Worm (Caenorhabditis elegans): ENCODE results near the gene soap-1.

soap-1 gene

ce11 chrV:7237094-7237132 lies 22.2 kb upstream of the soap-1 start, which contains the start of gene hpo-9:
Gene hpo-9, minus strand, starts transcription at chrV:7237130.
- TF ChIP-seq gei-17 (GFP tag; optimal IDR thresholded peaks at IDR 0.05) (no peak), F22D6.2 (tag; optimal IDR thresholded peaks at IDR 0.05) (no peak), F49E8.2 (tag; optimal IDR thresholded peaks at IDR 0.05; ENCODE audit: insufficient read depth) (no peak), Y79H2A.3 (GFP tag; conservative IDR thresholded peaks at IDR 0.05) (no peak), dpff-1 (tag; optimal IDR thresholded peaks at IDR 0.05) (no peak), lin-40 (tag; optimal IDR thresholded peaks at IDR 0.05) (no peak), rec-8 (tag; optimal IDR thresholded peaks at IDR 0.05) (no peak), unc-62 (GFP tag; optimal IDR thresholded peaks at IDR 0.05) (no peak), hmg-1.2 (GFP tag; IDR thresholded peaks at IDR 0.05) (no peak), dox-1 (GFP tag; IDR thresholded peaks at IDR 0.05) (no peak), F37B4.10 (GFP tag; IDR thresholded peaks at IDR 0.05) (no peak), let-526 (GFP tag; IDR thresholded peaks at IDR 0.05) (no peak), hmg-20 (GFP tag; IDR thresholded peaks at IDR 0.05) (no peak), B0035.1 (tag; optimal IDR thresholded peaks at IDR 0.05) (no peak), egl-18 (GFP tag; IDR thresholded peaks at IDR 0.05) (no peak), ztf-22 (GFP tag; optimal IDR thresholded peaks at IDR 0.05) (no peak)

- TF ChIP-seq ceh-58 (GFP tag; IDR thresholded peaks at IDR 0.05) (no peak), ceh-100 (GFP tag; IDR thresholded peaks at IDR 0.05) (no peak), lin-26 (GFP tag; IDR thresholded peaks at IDR 0.05) (no peak), F37B4.10 (GFP tag; IDR thresholded peaks at IDR 0.05) (no peak), ama-1 (optimal IDR thresholded peaks at IDR 0.05) (no peak), ama-1 (GFP tag; optimal IDR thresholded peaks at IDR 0.05) (no peak), ztf-18 (tag; optimal IDR thresholded peaks at IDR 0.05) (no peak), rec-8 (tag; optimal IDR thresholded peaks at IDR 0.05) (no peak), madf-10 (tag; optimal IDR thresholded peaks at IDR 0.05) (no peak), hsf-1 (GFP tag; IDR thresholded peaks at IDR 0.05) (no peak), madf-8 (GFP tag; conservative IDR thresholded peaks at IDR 0.05) (no peak), ztf-25 (GFP tag; IDR thresholded peaks at IDR 0.05) (no peak), tbx-9 (tag; optimal IDR thresholded peaks at IDR 0.05; ENCODE audit: borderline replicate concordance) (no peak), ekl-4 (GFP tag; IDR thresholded peaks at IDR 0.05) (no peak), ccch-3 (GFP tag; optimal IDR thresholded peaks at IDR 0.05) (no peak), ets-4 (GFP tag; optimal IDR thresholded peaks at IDR 0.05) (no peak), F10E7.11 (tag; optimal IDR thresholded peaks at IDR 0.05) (no peak)
Measured at ce11 chrV:7236694-7237093, 22.0 kb upstream of the soap-1 start.

- no peak for TF ChIP-seq ekl-4 (GFP tag; IDR thresholded peaks at IDR 0.05)
- no peak for TF ChIP-seq ceh-58 (GFP tag; IDR thresholded peaks at IDR 0.05)
- TF ChIP-seq let-607 (tag; optimal IDR thresholded peaks at IDR 0.05), result no peak
- TF ChIP-seq B0336.3 (GFP tag; IDR thresholded peaks at IDR 0.05), result no peak
- TF ChIP-seq nhr-90 (tag; optimal IDR thresholded peaks at IDR 0.05), result no peak
- TF ChIP-seq tlf-1 (GFP tag; optimal IDR thresholded peaks at IDR 0.05), result no peak
- no peak for TF ChIP-seq ztf-6 (GFP tag; IDR thresholded peaks at IDR 0.05)
- TF ChIP-seq ztf-28 (GFP tag; IDR thresholded peaks at IDR 0.05), result no peak
Measured at ce11 chrV:7234726-7235125, 20.0 kb upstream of the soap-1 start, which contains the start of gene C05C8.5. Gene C05C8.5, minus strand, starts transcription at chrV:7234826.

- TF ChIP-seq ztf-28 (GFP tag; IDR thresholded peaks at IDR 0.05) (no peak), T26A5.8 (tag; optimal IDR thresholded peaks at IDR 0.05) (no peak), lin-54 (GFP tag; optimal IDR thresholded peaks at IDR 0.05) (no peak), rpc-1 (optimal IDR thresholded peaks at IDR 0.05) (no peak), rpc-1 (tag; optimal IDR thresholded peaks at IDR 0.05) (no peak), C17E4.6 (GFP tag; IDR thresholded peaks at IDR 0.05) (no peak), lin-35 (GFP tag; optimal IDR thresholded peaks at IDR 0.05) (no peak), madf-8 (GFP tag; conservative IDR thresholded peaks at IDR 0.05) (no peak), chd-7 (tag; optimal IDR thresholded peaks at IDR 0.05) (no peak), egl-44 (GFP tag; IDR thresholded peaks at IDR 0.05) (no peak), ceh-100 (GFP tag; IDR thresholded peaks at IDR 0.05) (no peak), akir-1 (GFP tag; optimal IDR thresholded peaks at IDR 0.05) (no peak), nfyb-1 (GFP tag; IDR thresholded peaks at IDR 0.05) (no peak), snpc-4 (GFP tag; optimal IDR thresholded peaks at IDR 0.05) (no peak), snpc-4 (tag; optimal IDR thresholded peaks at IDR 0.05) (no peak)
Measured at ce11 chrV:7231524-7231923, 16.8 kb upstream of the soap-1 start.
